Fruit fly (Drosophila melanogaster) Kc167 (cell line): ENCODE measurements around the gene CG34041.

Source experiments
- Myc ChIP-seq: fragments of >200 bp; optimal IDR thresholded peaks from 2 replicates; lab custom pipeline; 2017; ENCODE audit warnings: missing external identifiers
- Sin3A ChIP-seq: fragments of >200 bp; optimal IDR thresholded peaks from 2 replicates; lab custom pipeline; 2018; ENCODE audit warnings: missing external identifiers
- h ChIP-seq: fragments of >200 bp; optimal IDR thresholded peaks from 3 replicates; lab custom pipeline; 2018; ENCODE audit warnings: missing external identifiers
- insv ChIP-seq: fragments of >200 bp; optimal IDR thresholded peaks from 3 replicates; lab custom pipeline; 2018; ENCODE audit warnings: missing external identifiers
- psq ChIP-seq: fragments of >200 bp; optimal IDR thresholded peaks from 2 replicates; lab custom pipeline; 2017; ENCODE audit warnings: missing external identifiers
- ttk ChIP-seq: sonication (Bioruptor generic); optimal IDR thresholded peaks from 2 replicates; lab custom pipeline; 2017; ENCODE audit warnings: missing external identifiers

Gene CG34041

dm6 chr3R:30514255-30514827 is 6.5 kb downstream of the CG34041 start, which contains the start of the genes CG31524 and CG9698:
Gene CG31524 (minus strand): TSS chr3R:30514355.
Gene CG9698 (plus strand): TSS chr3R:30514777.
- no peak for TF ChIP-seq ttk (lab: Kevin White, UChicago)
- TF ChIP-seq Sin3A (lab: Kevin White, UChicago): no peak
- TF ChIP-seq psq (lab: Kevin White, UChicago): no peak

dm6 chr3R:30518274-30518873 is 10.6 kb downstream of the CG34041 start:
- TF ChIP-seq ttk (lab: Kevin White, UChicago) (no peak), Myc (no peak), psq (lab: Kevin White, UChicago) (no peak), h (lab: Kevin White, UChicago) (no peak), insv (lab: Kevin White, UChicago) (no peak), Sin3A (lab: Kevin White, UChicago) (no peak)

- TF ChIP-seq insv (lab: Kevin White, UChicago) (no peak), Myc (no peak), psq (lab: Kevin White, UChicago) (no peak), h (lab: Kevin White, UChicago) (no peak), Sin3A (lab: Kevin White, UChicago) (no peak), ttk (lab: Kevin White, UChicago) (no peak)
Measured at dm6 chr3R:30525629-30526028, 17.8 kb downstream of the CG34041 start.

dm6 chr3R:30526799-30527465 is 19.1 kb downstream of the CG34041 start, which contains the start of gene jdp:
Gene jdp (minus strand): TSS chr3R:30527037.
- no peak for TF ChIP-seq psq (lab: Kevin White, UChicago)
- no peak for TF ChIP-seq ttk (lab: Kevin White, UChicago)
- no peak for TF ChIP-seq insv (lab: Kevin White, UChicago)
- TF ChIP-seq Sin3A (lab: Kevin White, UChicago): no peak
- TF ChIP-seq Myc: no peak
- no peak for TF ChIP-seq h (lab: Kevin White, UChicago)

dm6 chr3R:30528692-30529305 is 21.0 kb downstream of the CG34041 start:
- no peak for TF ChIP-seq Myc
- no peak for TF ChIP-seq Sin3A (lab: Kevin White, UChicago)

- TF ChIP-seq Myc (no peak), ttk (lab: Kevin White, UChicago) (no peak), psq (lab: Kevin White, UChicago) (no peak)
Measured at dm6 chr3R:30529570-30529969, 21.7 kb downstream of the CG34041 start.

dm6 chr3R:30531129-30531708 is 23.4 kb downstream of the CG34041 start:
- TF ChIP-seq Sin3A (lab: Kevin White, UChicago) (no peak), insv (lab: Kevin White, UChicago) (no peak), Myc (no peak), psq (lab: Kevin White, UChicago) (no peak), ttk (lab: Kevin White, UChicago) (no peak), h (lab: Kevin White, UChicago) (no peak)

- no peak for TF ChIP-seq insv (lab: Kevin White, UChicago)
- TF ChIP-seq h (lab: Kevin White, UChicago): no peak
- TF ChIP-seq ttk (lab: Kevin White, UChicago): no peak
Measured at dm6 chr3R:30531989-30532653, 24.3 kb downstream of the CG34041 start, which contains the start of gene tmod. Gene tmod (plus strand): TSS chr3R:30532607.

dm6 chr3R:30534444-30534843 is 26.6 kb downstream of the CG34041 start:
- TF ChIP-seq insv (lab: Kevin White, UChicago) (no peak), Sin3A (lab: Kevin White, UChicago) (no peak), psq (lab: Kevin White, UChicago) (no peak), Myc (no peak), ttk (lab: Kevin White, UChicago) (no peak), h (lab: Kevin White, UChicago) (no peak)

dm6 chr3R:30536432-30536831 is 28.6 kb downstream of the CG34041 start:
- TF ChIP-seq Sin3A (lab: Kevin White, UChicago) (no peak), Myc (no peak), insv (lab: Kevin White, UChicago) (no peak), ttk (lab: Kevin White, UChicago) (no peak), psq (lab: Kevin White, UChicago) (no peak), h (lab: Kevin White, UChicago) (no peak)

dm6 chr3R:30536919-30537318 is 29.1 kb downstream of the CG34041 start:
- TF ChIP-seq psq (lab: Kevin White, UChicago): no peak
- no peak for TF ChIP-seq Sin3A (lab: Kevin White, UChicago)
- TF ChIP-seq insv (lab: Kevin White, UChicago): no peak
- TF ChIP-seq h (lab: Kevin White, UChicago): no peak
- TF ChIP-seq Myc: no peak
